Fruit fly (Drosophila melanogaster): ENCODE data around the gene CG32815.

DNA sequence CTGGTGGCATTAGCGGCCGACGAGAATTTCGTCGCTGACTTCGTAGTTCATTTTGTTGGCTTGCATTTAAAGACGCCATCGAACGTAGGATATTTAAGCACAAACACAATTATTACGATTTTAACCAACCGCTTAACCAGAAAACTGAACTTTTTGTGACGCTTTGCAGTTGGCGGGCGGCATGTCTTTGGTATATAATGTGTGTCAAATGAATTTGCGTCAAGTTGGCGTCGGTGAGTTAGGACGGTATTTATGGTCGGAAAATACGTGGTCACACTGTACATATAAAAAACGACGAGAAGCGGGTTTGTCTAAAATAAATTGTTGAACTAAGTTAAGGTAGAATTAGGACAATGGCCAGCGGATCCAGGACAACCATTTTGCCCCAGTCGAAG is 4.4 kb upstream of the CG32815 start, which contains the start of the genes CG43867 and MED22:
- TF ChIP-seq ttk (optimal IDR thresholded peaks at IDR 0.05) (no peak), Sin3A (optimal IDR thresholded peaks at IDR 0.05) (no peak), insv (optimal IDR thresholded peaks at IDR 0.05) (no peak), psq (optimal IDR thresholded peaks at IDR 0.05) (no peak), h (optimal IDR thresholded peaks at IDR 0.05) (no peak)
